Fruit fly (Drosophila melanogaster) whole organism, embryonic: ENCODE measurements around the gene Snx21.

Experiments used
- Blimp-1 ChIP-seq: fragments of 200-800 bp; sonication (Bioruptor generic); optimal IDR thresholded peaks from 3 replicates; lab custom pipeline; 2018; ENCODE audit warnings: missing biosample characterization, missing genetic modification characterization, mild to moderate bottlenecking, moderate library complexity, missing genetic modification reagents
- CG11085 ChIP-seq: fragments of 200-800 bp; sonication (Bioruptor generic); IDR thresholded peaks from 2 replicates; pipeline ENCODE4 v1.3.6; 2022; ENCODE audit warnings: missing biosample characterization, missing genetic modification characterization
- CG11456 ChIP-seq: fragments of 200-800 bp; sonication (Bioruptor generic); IDR thresholded peaks from 3 replicates; pipeline ENCODE4 v1.3.6; 2022; ENCODE audit warnings: missing biosample characterization, missing genetic modification characterization
- CG13894 ChIP-seq: fragments of 200-800 bp; sonication (Bioruptor generic); optimal IDR thresholded peaks from 3 replicates; lab custom pipeline; 2018; ENCODE audit warnings: missing biosample characterization, mild to moderate bottlenecking, missing genetic modification characterization, moderate library complexity
- CG14667 ChIP-seq: fragments of 200-800 bp; sonication (Bioruptor generic); IDR thresholded peaks from 2 replicates; pipeline ENCODE4 v1.3.6; 2022; ENCODE audit warnings: missing biosample characterization, missing genetic modification characterization
- CG15269 ChIP-seq: fragments of 200-800 bp; sonication (Bioruptor generic); optimal IDR thresholded peaks from 2 replicates; lab custom pipeline; 2018; ENCODE audit warnings: missing biosample characterization, mild to moderate bottlenecking, missing genetic modification characterization, moderate library complexity
- CG1603 ChIP-seq: fragments of 200-800 bp; sonication (Bioruptor generic); optimal IDR thresholded peaks from 2 replicates; lab custom pipeline; 2019; ENCODE audit warnings: missing biosample characterization, mild to moderate bottlenecking, missing genetic modification characterization, moderate library complexity
- CG16813 ChIP-seq: fragments of 200-800 bp; sonication (Bioruptor generic); IDR thresholded peaks from 3 replicates; pipeline ENCODE4 v1.3.6; 2022; ENCODE audit warnings: missing biosample characterization, missing genetic modification characterization; ENCODE audit not compliant: partially characterized antibody
- CG17359 ChIP-seq: fragments of 200-800 bp; sonication (Bioruptor generic); optimal IDR thresholded peaks from 3 replicates; lab custom pipeline; 2018; ENCODE audit warnings: missing biosample characterization, mild to moderate bottlenecking, missing genetic modification characterization, moderate library complexity
- CG2678 ChIP-seq: fragments of 200-800 bp; sonication (Bioruptor generic); optimal IDR thresholded peaks from 3 replicates; lab custom pipeline; 2019; ENCODE audit warnings: missing biosample characterization, mild to moderate bottlenecking, missing genetic modification characterization, moderate library complexity
- CG32532 ChIP-seq: fragments of 200-800 bp; sonication (Bioruptor generic); IDR thresholded peaks from 2 replicates; pipeline ENCODE4 v1.3.6; 2022; ENCODE audit warnings: missing biosample characterization, missing genetic modification characterization
- CG4424 ChIP-seq: fragments of 200-800 bp; sonication (Bioruptor generic); optimal IDR thresholded peaks from 3 replicates; lab custom pipeline; 2016; ENCODE audit warnings: missing biosample characterization, missing genetic modification characterization
- CG6175 ChIP-seq: fragments of 200-800 bp; sonication (Bioruptor generic); IDR thresholded peaks from 3 replicates; pipeline ENCODE4 v1.3.6; 2022; ENCODE audit warnings: missing biosample characterization, missing genetic modification characterization
- CG7357 ChIP-seq: fragments of 200-800 bp; sonication (Bioruptor generic); IDR thresholded peaks from 3 replicates; pipeline ENCODE4 v1.3.6; 2022; ENCODE audit warnings: missing biosample characterization, missing genetic modification characterization
- CG7987 ChIP-seq: fragments of 200-800 bp; sonication (Bioruptor generic); optimal IDR thresholded peaks from 2 replicates; lab custom pipeline; 2018; ENCODE audit warnings: missing biosample characterization, mild to moderate bottlenecking, missing genetic modification characterization, moderate library complexity
- CG9215 ChIP-seq: fragments of 200-800 bp; sonication (Bioruptor generic); IDR thresholded peaks from 2 replicates; pipeline ENCODE4 v1.3.6; 2022; ENCODE audit warnings: missing biosample characterization, missing genetic modification characterization
- CTCF ChIP-seq: fragments of 200-800 bp; sonication (Bioruptor generic); optimal IDR thresholded peaks from 2 replicates; lab custom pipeline; 2017; ENCODE audit warnings: missing biosample characterization, mild to moderate bottlenecking, missing genetic modification characterization, moderate library complexity
- Dip3 ChIP-seq: fragments of 200-800 bp; sonication (Bioruptor generic); optimal IDR thresholded peaks from 3 replicates; lab custom pipeline; 2016; ENCODE audit warnings: missing biosample characterization, missing genetic modification characterization
- Dref ChIP-seq: fragments of 200-800 bp; sonication (Bioruptor generic); IDR thresholded peaks from 2 replicates; pipeline ENCODE4 v1.3.6; 2022; ENCODE audit warnings: missing biosample characterization, missing genetic modification characterization
- Fer1 ChIP-seq: fragments of 200-800 bp; sonication (Bioruptor generic); optimal IDR thresholded peaks from 2 replicates; lab custom pipeline; 2017; ENCODE audit warnings: missing biosample characterization, mild to moderate bottlenecking, missing genetic modification characterization
- Gug ChIP-seq: fragments of 200-800 bp; sonication (Bioruptor generic); IDR thresholded peaks from 4 replicates; pipeline ENCODE4 v1.3.6; 2022; ENCODE audit warnings: missing biosample characterization, missing genetic modification characterization
- HmgZ ChIP-seq: fragments of 200-800 bp; sonication (Bioruptor generic); optimal IDR thresholded peaks from 2 replicates; lab custom pipeline; 2018; ENCODE audit warnings: missing biosample characterization, mild to moderate bottlenecking, missing genetic modification characterization
- Neu2 ChIP-seq: fragments of 200-800 bp; sonication (Bioruptor generic); optimal IDR thresholded peaks from 3 replicates; lab custom pipeline; 2016; ENCODE audit warnings: missing biosample characterization, missing genetic modification characterization, borderline replicate concordance
- Ravus ChIP-seq: fragments of 200-800 bp; sonication (Bioruptor generic); IDR thresholded peaks from 2 replicates; pipeline ENCODE4 v1.3.6; 2022; ENCODE audit warnings: missing biosample characterization, missing genetic modification characterization
- Rfx ChIP-seq: fragments of 200-800 bp; sonication (Bioruptor generic); IDR thresholded peaks from 2 replicates; pipeline ENCODE4 v1.3.6; 2022; ENCODE audit warnings: missing biosample characterization, missing genetic modification characterization
- Trl ChIP-seq, 3 experiments: fragments of >200 bp in 2 of 3; fragments of 200-800 bp in 1 of 3; sonication (Bioruptor generic) in 1 of 3; optimal IDR thresholded peaks; 2 replicates in 1 of 3; 3 replicates in 2 of 3; lab custom pipeline; 2016 to 2017; ENCODE audit warnings: missing biosample characterization in 1 of 3, missing genetic modification characterization in 1 of 3
- Xbp1 ChIP-seq: fragments of 200-800 bp; sonication (Bioruptor generic); optimal IDR thresholded peaks from 3 replicates; lab custom pipeline; 2016; ENCODE audit warnings: missing biosample characterization, mild to moderate bottlenecking, missing genetic modification characterization
- Xrp1 ChIP-seq: fragments of 200-800 bp; sonication (Bioruptor generic); IDR thresholded peaks from 2 replicates; pipeline ENCODE4 v1.3.6; 2022; ENCODE audit warnings: missing biosample characterization, missing genetic modification characterization
- az2 ChIP-seq: fragments of 200-800 bp; sonication (Bioruptor generic); optimal IDR thresholded peaks from 3 replicates; lab custom pipeline; 2016; ENCODE audit warnings: missing biosample characterization, missing genetic modification characterization
- br ChIP-seq: fragments of >200 bp; optimal IDR thresholded peaks from 2 replicates; lab custom pipeline; 2017
- ci ChIP-seq: fragments of 200-800 bp; sonication (Bioruptor generic); IDR thresholded peaks from 3 replicates; pipeline ENCODE4 v1.3.6; 2022; ENCODE audit warnings: missing biosample characterization, missing genetic modification characterization
- corto ChIP-seq: fragments of 200-800 bp; sonication (Bioruptor generic); optimal IDR thresholded peaks from 2 replicates; lab custom pipeline; 2016; ENCODE audit warnings: missing biosample characterization, mild to moderate bottlenecking, missing genetic modification characterization, moderate library complexity
- emc ChIP-seq: fragments of 200-800 bp; sonication (Bioruptor generic); optimal IDR thresholded peaks from 2 replicates; lab custom pipeline; 2016; ENCODE audit warnings: missing biosample characterization, missing genetic modification characterization
- ftz-f1 ChIP-seq: fragments of 200-800 bp; sonication (Bioruptor generic); optimal IDR thresholded peaks from 2 replicates; lab custom pipeline; 2016; ENCODE audit warnings: missing biosample characterization, missing genetic modification characterization
- gem ChIP-seq: fragments of 200-800 bp; sonication (Bioruptor generic); optimal IDR thresholded peaks from 2 replicates; lab custom pipeline; 2019; ENCODE audit warnings: missing biosample characterization, mild to moderate bottlenecking, missing genetic modification characterization, moderate library complexity
- ind ChIP-seq: fragments of 200-800 bp; sonication (Bioruptor generic); optimal IDR thresholded peaks from 3 replicates; lab custom pipeline; 2016; ENCODE audit warnings: missing biosample characterization, missing genetic modification characterization
- insv ChIP-seq, 2 experiments: fragments of 200-800 bp; sonication (Bioruptor generic); optimal IDR thresholded peaks; 3 replicates each; lab custom pipeline; 2016 to 2018; ENCODE audit warnings: missing biosample characterization in 2 of 2, missing genetic modification characterization in 2 of 2
- kni ChIP-seq: fragments of 200-800 bp; sonication (Bioruptor generic); optimal IDR thresholded peaks from 3 replicates; lab custom pipeline; 2017; ENCODE audit warnings: mild to moderate bottlenecking, missing biosample characterization, missing genetic modification reagents, missing genetic modification characterization
- lilli ChIP-seq: fragments of 200-800 bp; sonication (Bioruptor generic); optimal IDR thresholded peaks from 3 replicates; lab custom pipeline; 2016; ENCODE audit warnings: missing biosample characterization, missing genetic modification characterization
- lmd ChIP-seq: fragments of 200-800 bp; sonication (Bioruptor generic); IDR thresholded peaks from 2 replicates; pipeline ENCODE4 v1.3.6; 2022; ENCODE audit warnings: missing biosample characterization, missing genetic modification characterization
- nau ChIP-seq: fragments of 200-800 bp; sonication (Bioruptor generic); optimal IDR thresholded peaks from 3 replicates; lab custom pipeline; 2017; ENCODE audit warnings: missing biosample characterization, mild to moderate bottlenecking, missing genetic modification characterization, missing genetic modification reagents
- onecut ChIP-seq: fragments of 200-800 bp; sonication (Bioruptor generic); IDR thresholded peaks from 2 replicates; pipeline ENCODE4 v1.3.6; 2022; ENCODE audit warnings: missing biosample characterization, missing genetic modification characterization
- pfk ChIP-seq: fragments of 200-800 bp; sonication (Bioruptor generic); optimal IDR thresholded peaks from 2 replicates; lab custom pipeline; 2018; ENCODE audit warnings: missing biosample characterization, mild to moderate bottlenecking, missing genetic modification characterization, moderate library complexity
- rib ChIP-seq: fragments of 200-800 bp; sonication (Bioruptor generic); IDR thresholded peaks from 2 replicates; pipeline ENCODE4 v1.3.6; 2022; ENCODE audit warnings: missing biosample characterization, missing genetic modification characterization
- row ChIP-seq: fragments of 200-800 bp; sonication (Bioruptor generic); IDR thresholded peaks from 3 replicates; pipeline ENCODE4 v1.3.6; 2022; ENCODE audit warnings: missing biosample characterization, missing genetic modification characterization
- slou ChIP-seq: fragments of 200-800 bp; sonication (Bioruptor generic); optimal IDR thresholded peaks from 3 replicates; lab custom pipeline; 2016; ENCODE audit warnings: missing biosample characterization, missing genetic modification characterization
- tgo ChIP-seq: fragments of 200-800 bp; sonication (Bioruptor generic); IDR thresholded peaks from 3 replicates; pipeline ENCODE4 v1.3.6; 2022; ENCODE audit warnings: missing biosample characterization, missing genetic modification characterization
- tin ChIP-seq: fragments of 200-800 bp; sonication (Bioruptor generic); optimal IDR thresholded peaks from 3 replicates; lab custom pipeline; 2016; ENCODE audit warnings: missing biosample characterization, missing genetic modification characterization
- unpg ChIP-seq: fragments of 200-800 bp; sonication (Bioruptor generic); optimal IDR thresholded peaks from 3 replicates; lab custom pipeline; 2018; ENCODE audit warnings: missing biosample characterization, mild to moderate bottlenecking, missing genetic modification characterization, moderate library complexity
- wdn ChIP-seq: fragments of 200-800 bp; sonication (Bioruptor generic); IDR thresholded peaks from 2 replicates; pipeline ENCODE4 v1.3.6; 2022; ENCODE audit warnings: missing biosample characterization, missing genetic modification characterization
- zfh2 ChIP-seq: fragments of 200-800 bp; sonication (Bioruptor generic); optimal IDR thresholded peaks from 2 replicates; lab custom pipeline; 2016; ENCODE audit warnings: missing biosample characterization, missing genetic modification characterization

The Snx21 gene

DNA sequence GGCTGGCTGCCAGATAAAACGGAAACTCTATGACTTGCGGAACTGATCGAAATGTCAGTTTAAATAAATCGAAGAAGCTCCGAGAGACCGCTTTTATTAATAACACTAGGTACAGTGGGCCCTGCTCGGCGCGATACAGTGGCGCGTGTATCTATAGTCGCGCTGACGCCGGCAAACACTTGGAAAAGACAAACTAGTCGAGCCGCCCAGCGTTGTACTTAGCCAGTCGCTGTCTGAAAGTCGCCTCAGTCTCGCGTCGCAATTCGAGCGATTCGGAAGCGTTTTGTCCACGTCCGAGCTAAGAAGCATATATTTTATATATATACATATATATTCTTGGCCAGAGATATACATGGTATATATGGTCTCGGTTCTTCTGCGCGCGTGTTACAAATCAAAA lies 35.6 kb downstream of the Snx21 start (continued):
- TF ChIP-seq CG7987 (GFP tag; lab: Kevin White, UChicago) (peak; percentile 51), emc (GFP tag; lab: Kevin White, UChicago) (no peak), Dref (GFP tag; lab: Robert Waterston, UW) (0 out of 2 replicates have a peak, but pooled peaks have one; percentile 32), kni (GFP tag; lab: Kevin White, UChicago) (no peak), Rfx (peak; percentile 88), nau (GFP tag; lab: Kevin White, UChicago) (peak; percentile 3), CG15269 (peak; percentile 60), CG6175 (GFP tag; lab: Robert Waterston, UW) (peak; percentile 68; the same call in 1 of the 3 replicates), Xrp1 (GFP tag; lab: Robert Waterston, UW) (0 out of 2 replicates have a peak, but pooled peaks have one; percentile 29), CG14667 (GFP tag; lab: Robert Waterston, UW) (peak; percentile 44; the same call in 1 of the 2 replicates), ci (GFP tag; lab: Robert Waterston, UW) (no peak), CG13894 (peak; percentile 54), Neu2 (GFP tag; lab: Kevin White, UChicago) (no peak), CG1603 (tag; lab: Kevin White, UChicago) (peak; percentile 6), Dip3 (GFP tag; lab: Kevin White, UChicago) (peak; percentile 37), CG16813 (GFP tag; lab: Robert Waterston, UW) (no peak), az2 (no peak), ftz-f1 (GFP tag; lab: Kevin White, UChicago) (peak; percentile 58), HmgZ (peak; percentile 23), Trl (optimal IDR thresholded peaks at IDR 0.05; lab: Kevin White, UChicago) (no peak), Trl (GFP tag; optimal IDR thresholded peaks at IDR 0.05; lab: Kevin White, UChicago) (peak; percentile 6), CG4424 (GFP tag; lab: Kevin White, UChicago) (peak; percentile 24), CG2678 (tag; lab: Kevin White, UChicago) (peak; percentile 48), tgo (GFP tag; lab: Robert Waterston, UW) (peak; percentile 34; the same call in 2 of the 3 replicates), onecut (GFP tag; lab: Robert Waterston, UW) (peak; percentile 6; the same call in 1 of the 2 replicates), insv (GFP tag; optimal IDR thresholded peaks at IDR 0.05; lab: Kevin White, UChicago) (no peak), br (lab: Kevin White, UChicago) (no peak), rib (GFP tag; lab: Robert Waterston, UW) (no peak), lmd (GFP tag; lab: Robert Waterston, UW) (peak; percentile 52; the same call in 1 of the 2 replicates), ind (peak; percentile 67), CG7357 (GFP tag; lab: Robert Waterston, UW) (no peak), Ravus (no peak), tin (GFP tag; lab: Kevin White, UChicago) (peak; percentile 40), gem (tag; lab: Kevin White, UChicago) (peak; percentile 41), CG17359 (tag; lab: Kevin White, UChicago) (peak; percentile 43), CG11456 (GFP tag; lab: Robert Waterston, UW) (peak; percentile 83), slou (GFP tag; lab: Kevin White, UChicago) (no peak), row (GFP tag; lab: Robert Waterston, UW) (peak; percentile 73), lilli (GFP tag; lab: Kevin White, UChicago) (peak; percentile 42), CG9215 (GFP tag; lab: Robert Waterston, UW) (peak; percentile 46; the same call in 1 of the 2 replicates), Gug (GFP tag; lab: Robert Waterston, UW) (peak; percentile 86; the same call in 3 of the 4 replicates), Blimp-1 (GFP tag; lab: Kevin White, UChicago) (peak; percentile 9), CG11085 (GFP tag; lab: Robert Waterston, UW) (peak; percentile 49; the same call in 1 of the 2 replicates), wdn (GFP tag; lab: Robert Waterston, UW) (peak; percentile 35; the same call in 1 of the 2 replicates), Xbp1 (GFP tag; lab: Kevin White, UChicago) (peak; percentile 46), CG32532 (GFP tag; lab: Robert Waterston, UW) (peak; percentile 86), CTCF (GFP tag; lab: Kevin White, UChicago) (no peak), corto (GFP tag; lab: Kevin White, UChicago) (no peak), unpg (GFP tag; lab: Kevin White, UChicago) (peak; percentile 48), pfk (GFP tag; lab: Kevin White, UChicago) (no peak), zfh2 (GFP tag; lab: Kevin White, UChicago) (peak; percentile 29), Fer1 (GFP tag; lab: Kevin White, UChicago) (peak; percentile 61)
